Worm (Caenorhabditis elegans) whole organism, late embryonic: ENCODE measurements around the gene smex-2.
A peak's percentile ranks its signal among the peaks of the same experiment; 100 is the strongest.

Source experiments
- C08G9.2 ChIP-seq: sonication (generic microtip); optimal IDR thresholded peaks from 2 replicates; lab custom pipeline; 2016; ENCODE audit warnings: mild to moderate bottlenecking, missing genetic modification characterization, moderate library complexity, missing compliant biosample characterization
- C38D4.7 ChIP-seq: fragments of 200-800 bp; sonication (Bioruptor generic); optimal IDR thresholded peaks from 2 replicates; lab custom pipeline; 2018; ENCODE audit warnings: mild to moderate bottlenecking, missing genetic modification characterization, moderate library complexity, missing compliant biosample characterization
- F13H6.1 ChIP-seq: sonication (generic microtip); optimal IDR thresholded peaks from 2 replicates; lab custom pipeline; 2016; ENCODE audit warnings: missing genetic modification characterization, missing compliant biosample characterization
- Y22D7AL.16 ChIP-seq: sonication (generic microtip); optimal IDR thresholded peaks from 2 replicates; lab custom pipeline; 2016; ENCODE audit warnings: missing genetic modification characterization, missing compliant biosample characterization
- ceh-19 ChIP-seq: fragments of 200-800 bp; sonication (Bioruptor generic); optimal IDR thresholded peaks from 2 replicates; lab custom pipeline; 2018; ENCODE audit warnings: mild to moderate bottlenecking, missing genetic modification characterization, missing compliant biosample characterization
- ceh-2 ChIP-seq: sonication (generic microtip); optimal IDR thresholded peaks from 2 replicates; lab custom pipeline; 2016; ENCODE audit warnings: missing genotype, missing genetic modification characterization, missing compliant biosample characterization
- ceh-31 ChIP-seq: sonication (generic microtip); optimal IDR thresholded peaks from 2 replicates; lab custom pipeline; 2016; ENCODE audit warnings: missing genetic modification characterization, missing compliant biosample characterization
- ceh-45 ChIP-seq: fragments of 200-800 bp; sonication (Bioruptor generic); IDR thresholded peaks from 2 replicates; pipeline ENCODE4 v1.3.6; 2022; ENCODE audit warnings: missing genetic modification reagents, missing genetic modification characterization, missing compliant biosample characterization
- che-1 ChIP-seq: sonication (generic microtip); optimal IDR thresholded peaks from 2 replicates; lab custom pipeline; 2016; ENCODE audit warnings: mild to moderate bottlenecking, missing genetic modification characterization, missing compliant biosample characterization
- elt-2 ChIP-seq: sonication (generic microtip); optimal IDR thresholded peaks from 2 replicates; lab custom pipeline; 2016; ENCODE audit warnings: missing genetic modification reagents, missing genetic modification characterization, missing compliant biosample characterization
- elt-4 ChIP-seq: sonication (generic microtip); optimal IDR thresholded peaks from 2 replicates; lab custom pipeline; 2016; ENCODE audit warnings: missing genetic modification characterization, missing compliant biosample characterization
- ets-4 ChIP-seq: sonication (generic microtip); optimal IDR thresholded peaks from 2 replicates; lab custom pipeline; 2016; ENCODE audit warnings: missing genetic modification characterization, missing compliant biosample characterization
- fkh-10 ChIP-seq: fragments of 150-350 bp; optimal IDR thresholded peaks from 2 replicates; lab custom pipeline; 2014; ENCODE audit warnings: missing biosample characterization, missing genetic modification reagents, missing genetic modification characterization
- fkh-6 ChIP-seq: sonication (generic microtip); optimal IDR thresholded peaks from 2 replicates; lab custom pipeline; 2016; ENCODE audit warnings: missing genetic modification characterization, missing compliant biosample characterization
- hlh-15 ChIP-seq: sonication (generic microtip); optimal IDR thresholded peaks from 2 replicates; lab custom pipeline; 2016; ENCODE audit warnings: missing genetic modification characterization, missing compliant biosample characterization
- hlh-6 ChIP-seq: sonication (generic microtip); optimal IDR thresholded peaks from 2 replicates; lab custom pipeline; 2016; ENCODE audit warnings: missing genotype, missing genetic modification characterization, missing compliant biosample characterization
- hlh-8 ChIP-seq: sonication (generic microtip); optimal IDR thresholded peaks from 2 replicates; lab custom pipeline; 2016; ENCODE audit warnings: missing genotype, missing genetic modification characterization, missing compliant biosample characterization
- mec-3 ChIP-seq: sonication (generic microtip); optimal IDR thresholded peaks from 2 replicates; lab custom pipeline; 2016; ENCODE audit warnings: borderline replicate concordance, missing genetic modification characterization, missing compliant biosample characterization
- nhr-11 ChIP-seq: fragments of 150-350 bp; optimal IDR thresholded peaks from 2 replicates; lab custom pipeline; 2014; ENCODE audit warnings: missing biosample characterization, missing genetic modification characterization
- nhr-232 ChIP-seq: sonication (generic microtip); optimal IDR thresholded peaks from 2 replicates; lab custom pipeline; 2016; ENCODE audit warnings: missing genetic modification characterization, missing compliant biosample characterization
- npax-4 ChIP-seq: sonication (generic microtip); optimal IDR thresholded peaks from 2 replicates; lab custom pipeline; 2016; ENCODE audit warnings: missing genetic modification characterization, missing compliant biosample characterization
- pat-9 ChIP-seq: fragments of 200-800 bp; sonication (Bioruptor generic); optimal IDR thresholded peaks from 2 replicates; lab custom pipeline; 2018; ENCODE audit warnings: mild to moderate bottlenecking, missing genetic modification characterization, moderate library complexity, missing compliant biosample characterization
- pax-1 ChIP-seq: fragments of 150-350 bp; optimal IDR thresholded peaks from 2 replicates; lab custom pipeline; 2014; ENCODE audit warnings: missing biosample characterization, missing genetic modification characterization
- pha-2 ChIP-seq: sonication (generic microtip); optimal IDR thresholded peaks from 2 replicates; lab custom pipeline; 2017; ENCODE audit warnings: mild to moderate bottlenecking, missing genetic modification characterization, missing compliant biosample characterization
- pha-4 ChIP-seq: fragments of 150-350 bp; optimal IDR thresholded peaks from 2 replicates; lab custom pipeline; 2018; ENCODE audit warnings: missing biosample characterization, missing genetic modification reagents, missing genetic modification characterization
- rnt-1 ChIP-seq: sonication (generic microtip); optimal IDR thresholded peaks from 2 replicates; lab custom pipeline; 2016; ENCODE audit warnings: missing genetic modification characterization, missing compliant biosample characterization
- sox-2 ChIP-seq: fragments of 200-800 bp; sonication (Bioruptor generic); IDR thresholded peaks from 2 replicates; pipeline ENCODE4 v1.3.6; 2022; ENCODE audit warnings: missing genetic modification reagents, missing genetic modification characterization, missing compliant biosample characterization
- syd-9 ChIP-seq: sonication (generic microtip); optimal IDR thresholded peaks from 2 replicates; lab custom pipeline; 2016; ENCODE audit warnings: mild to moderate bottlenecking, missing genetic modification characterization, moderate library complexity, missing compliant biosample characterization
- ttx-3 ChIP-seq: sonication (generic microtip); optimal IDR thresholded peaks from 2 replicates; lab custom pipeline; 2016; ENCODE audit warnings: missing genetic modification reagents, missing genetic modification characterization, missing compliant biosample characterization
- unc-55 ChIP-seq: sonication (generic microtip); optimal IDR thresholded peaks from 2 replicates; lab custom pipeline; 2017; ENCODE audit warnings: missing biosample characterization, missing genetic modification reagents, missing genetic modification characterization
- unc-86 ChIP-seq: sonication (generic microtip); optimal IDR thresholded peaks from 2 replicates; lab custom pipeline; 2016; ENCODE audit warnings: missing genetic modification characterization, missing compliant biosample characterization

smex-2 gene

DNA sequence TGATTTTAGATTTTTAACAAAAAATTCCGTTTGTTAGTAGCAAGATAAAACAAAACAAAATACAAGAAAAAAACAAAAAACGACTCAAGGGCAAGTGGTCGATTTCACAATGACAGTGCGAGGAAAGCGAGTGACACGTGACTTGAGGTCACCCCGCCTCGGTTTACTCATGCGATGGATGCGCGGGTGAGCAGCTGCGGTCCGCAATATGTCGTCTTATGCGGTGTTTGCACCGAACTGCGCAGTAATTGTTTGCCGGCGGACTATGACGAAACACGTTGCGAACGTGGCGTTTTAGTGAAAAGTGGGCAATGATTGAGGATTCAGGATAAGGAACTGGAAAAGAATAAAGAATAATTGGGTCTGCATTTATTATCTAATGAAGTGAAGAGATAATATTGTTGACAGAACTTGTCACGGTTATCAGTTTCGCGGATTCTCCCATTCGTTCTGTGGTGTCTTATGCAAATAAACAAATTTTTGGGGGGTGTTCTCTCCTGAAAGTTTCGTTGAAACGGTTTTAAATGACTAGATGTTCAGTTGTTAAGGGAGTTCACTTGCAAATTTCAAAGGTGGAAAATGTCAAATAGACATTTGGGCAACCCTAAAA, 32.2 kb upstream of the smex-2 start (continued):
- peak; percentile 81 for TF ChIP-seq elt-2 (tag; lab: Kevin White, UChicago)
- no peak for TF ChIP-seq ttx-3
- no peak for TF ChIP-seq syd-9 (tag; lab: Kevin White, UChicago)
- no peak for TF ChIP-seq ets-4 (tag; lab: Kevin White, UChicago)
- no peak for TF ChIP-seq C08G9.2 (tag; lab: Kevin White, UChicago)
- TF ChIP-seq hlh-15 (tag; lab: Kevin White, UChicago) = no peak
- TF ChIP-seq nhr-232 = no peak
- no peak for TF ChIP-seq C38D4.7 (GFP tag; lab: Kevin White, UChicago)
- TF ChIP-seq hlh-8 (tag; lab: Kevin White, UChicago) = peak; percentile 6
- no peak for TF ChIP-seq pha-2 (tag; lab: Kevin White, UChicago)
- TF ChIP-seq pha-4 (tag; lab: Kevin White, UChicago) = no peak
- no peak for TF ChIP-seq che-1 (tag; lab: Kevin White, UChicago)
- TF ChIP-seq nhr-11 (tag; lab: Kevin White, UChicago) = no peak
- TF ChIP-seq ceh-2 (tag; lab: Kevin White, UChicago) = no peak
- no peak for TF ChIP-seq rnt-1
- no peak for TF ChIP-seq pax-1
- no peak for TF ChIP-seq F13H6.1
- TF ChIP-seq, all 69 proteins: peak for 12

DNA sequence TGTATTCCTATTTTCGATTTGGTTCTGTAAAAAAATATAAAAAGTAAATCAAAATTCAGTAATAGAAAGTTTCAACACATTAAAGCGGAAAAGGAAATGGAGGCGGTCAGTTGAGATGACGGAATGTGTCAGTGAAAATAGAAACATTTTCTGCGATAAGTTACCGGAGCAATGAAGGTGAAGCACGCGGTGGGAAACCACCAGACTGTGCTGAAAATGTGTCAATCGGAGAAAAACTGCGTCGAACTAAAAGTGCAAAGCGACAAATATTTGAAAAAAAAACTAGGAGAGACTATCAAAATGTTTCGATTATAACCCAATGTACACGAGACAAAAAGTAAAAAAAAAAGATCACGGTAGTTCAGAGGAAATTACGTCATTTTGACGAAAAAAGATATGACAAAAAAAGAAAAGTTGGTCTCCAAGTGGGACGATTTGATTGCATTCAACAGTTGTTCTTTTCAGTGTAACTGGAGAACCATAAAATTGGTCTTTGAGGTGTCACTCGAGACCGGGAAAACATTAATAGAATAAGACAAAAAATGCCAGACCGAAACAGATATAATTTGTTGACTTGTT, 31.2 kb upstream of the smex-2 start, which contains the start of gene acl-4:
acl-4 (minus strand) TSS at position 27 of the 579 bp plus-strand sequence.
- TF ChIP-seq ceh-45 (GFP tag; lab: Robert Waterston, UW) (no peak), sox-2 (GFP tag; lab: Robert Waterston, UW) (no peak), fkh-10 (GFP tag; lab: Kevin White, UChicago) (no peak), ttx-3 (no peak), C38D4.7 (GFP tag; lab: Kevin White, UChicago) (no peak)

DNA sequence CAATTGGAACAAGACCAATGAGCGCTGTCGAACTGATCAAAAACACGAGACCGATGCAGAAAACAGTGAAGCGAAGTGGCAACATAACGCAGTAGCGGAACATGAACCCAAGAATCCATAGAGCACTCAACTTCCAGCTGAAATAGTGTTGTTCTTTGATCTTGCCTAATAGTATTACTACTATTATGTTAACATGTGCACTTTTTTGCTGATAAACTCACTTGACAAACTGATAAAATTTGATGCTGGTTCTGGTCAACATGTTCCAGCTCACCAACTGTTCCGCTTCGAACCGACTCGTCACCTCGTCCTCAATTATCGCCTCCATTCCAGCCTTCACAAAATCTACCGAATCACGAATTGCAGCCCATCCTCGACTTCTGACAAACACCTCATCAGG, 29.0 kb upstream of the smex-2 start:
- TF ChIP-seq elt-2 (tag; lab: Kevin White, UChicago) = peak; percentile 1
- no peak for TF ChIP-seq fkh-6 (tag; lab: Kevin White, UChicago)
- no peak for TF ChIP-seq ceh-45 (GFP tag; lab: Robert Waterston, UW)

DNA sequence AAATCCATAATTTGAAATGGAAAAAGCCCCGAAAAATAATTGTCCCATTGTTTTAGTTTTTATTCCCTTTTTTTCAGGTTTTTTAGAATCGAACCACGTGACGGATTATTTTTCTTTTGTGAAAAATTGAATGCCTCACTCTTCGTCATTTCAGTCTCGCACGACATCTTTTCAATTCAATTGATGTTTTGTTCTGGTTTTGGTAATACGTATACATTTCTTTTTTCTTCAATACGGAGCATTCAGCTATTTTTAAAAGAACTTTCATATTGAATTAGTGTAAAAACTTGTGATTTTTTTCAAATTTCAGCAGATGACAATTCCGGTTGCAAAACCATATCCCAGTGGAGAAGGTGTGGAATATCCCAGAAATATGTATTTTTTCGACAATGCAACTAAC, 25.5 kb upstream of the smex-2 start, which contains the start of gene F49H12.7:
F49H12.7 (plus strand) TSS at position 301 of the 400 bp plus-strand sequence.
- no peak for TF ChIP-seq hlh-15 (tag; lab: Kevin White, UChicago)
- TF ChIP-seq mec-3 (tag; lab: Kevin White, UChicago) = no peak
- no peak for TF ChIP-seq elt-4 (tag; lab: Kevin White, UChicago)
- no peak for TF ChIP-seq unc-86 (tag; lab: Kevin White, UChicago)
- no peak for TF ChIP-seq fkh-10 (GFP tag; lab: Kevin White, UChicago)
- no peak for TF ChIP-seq pat-9 (tag; lab: Kevin White, UChicago)
- no peak for TF ChIP-seq ceh-19 (GFP tag; lab: Kevin White, UChicago)
- no peak for TF ChIP-seq npax-4 (tag; lab: Kevin White, UChicago)
- no peak for TF ChIP-seq ceh-31 (tag; lab: Kevin White, UChicago)

DNA sequence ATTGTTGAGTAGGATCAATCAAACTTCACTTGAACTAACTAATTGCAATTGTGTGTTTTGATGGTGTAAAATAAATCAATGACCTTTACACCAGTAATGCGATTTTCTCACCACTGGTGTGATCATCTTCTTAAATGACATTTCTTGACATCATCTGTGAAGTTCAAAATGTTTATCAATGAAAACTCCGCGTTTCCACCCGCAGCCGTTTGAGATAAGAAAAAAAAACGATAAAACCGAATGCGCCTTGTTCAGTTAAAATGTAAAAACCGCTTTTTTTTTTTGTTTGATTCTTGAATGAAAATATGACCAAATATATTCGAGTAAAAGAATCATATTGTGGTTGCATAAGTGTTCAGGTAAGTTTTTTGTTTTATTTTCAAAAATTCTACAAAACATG, 12.3 kb upstream of the smex-2 start, which contains the start of gene Y102A11A.1:
Y102A11A.1 (plus strand) TSS at position 223 of the 400 bp plus-strand sequence.
- TF ChIP-seq hlh-6 (tag; lab: Kevin White, UChicago) (no peak), elt-2 (tag; lab: Kevin White, UChicago) (peak; percentile 14)

DNA sequence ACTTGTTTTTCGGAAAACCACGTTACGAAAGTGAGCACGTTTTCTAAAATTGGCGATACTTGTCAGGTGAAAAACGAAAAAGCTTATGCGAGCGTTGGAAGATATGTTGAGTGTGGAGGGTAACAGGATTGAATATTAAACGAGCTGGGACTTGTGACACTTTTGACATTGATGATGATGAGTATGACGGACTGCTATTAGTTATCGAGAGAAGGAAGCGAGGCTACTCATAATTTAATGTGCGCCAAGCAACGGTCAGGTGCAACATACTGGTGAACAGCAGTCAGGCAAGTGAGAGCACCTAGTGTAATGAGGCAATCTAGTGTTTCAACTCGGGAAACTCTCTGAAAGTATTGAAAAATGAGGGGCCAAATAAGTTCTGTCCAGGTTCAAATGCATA, 11.0 kb upstream of the smex-2 start:
- TF ChIP-seq Y22D7AL.16 (tag; lab: Kevin White, UChicago) (no peak), unc-55 (GFP tag; lab: Kevin White, UChicago) (peak; percentile 69)
